Worm (Caenorhabditis elegans) whole organism, L1 larva: ENCODE results near the gene cut-4.
"Not testable (repeated sequence)": the region's sequence is repeated elsewhere in the genome, so short reads cannot be mapped to it uniquely, and the experiment has no call there.

Source experiments
- C16A3.4 ChIP-seq: fragments of 150-350 bp; optimal IDR thresholded peaks from 2 replicates; lab custom pipeline; 2014; ENCODE audit warnings: missing biosample characterization, missing genetic modification characterization
- F16B12.6 ChIP-seq: fragments of 150-350 bp; optimal IDR thresholded peaks from 2 replicates; lab custom pipeline; 2014; ENCODE audit warnings: missing biosample characterization, missing genetic modification characterization
- alr-1 ChIP-seq: fragments of 200-800 bp; sonication (Bioruptor generic); optimal IDR thresholded peaks from 2 replicates; lab custom pipeline; 2018; ENCODE audit warnings: borderline replicate concordance, mild to moderate bottlenecking, missing genetic modification characterization, missing compliant biosample characterization
- ama-1 ChIP-seq: fragments of 150-350 bp; optimal IDR thresholded peaks from 2 replicates; lab custom pipeline; 2014
- blmp-1 ChIP-seq: fragments of 150-350 bp; optimal IDR thresholded peaks from 2 replicates; lab custom pipeline; 2014; ENCODE audit warnings: missing biosample characterization, missing genetic modification characterization
- ceh-8 ChIP-seq: fragments of 200-800 bp; sonication (Bioruptor generic); optimal IDR thresholded peaks from 2 replicates; lab custom pipeline; 2018; ENCODE audit warnings: mild to moderate bottlenecking, missing genetic modification characterization, moderate library complexity, missing compliant biosample characterization
- ceh-82 ChIP-seq, 3 experiments: fragments of 150-350 bp in 1 of 3; sonication (generic microtip) in 2 of 3; optimal IDR thresholded peaks; 2 replicates each; lab custom pipeline; 2014 to 2017; ENCODE audit warnings: missing biosample characterization in 3 of 3, missing genetic modification characterization in 3 of 3
- dpl-1 ChIP-seq, 3 experiments: fragments of 150-350 bp in 2 of 3; sonication (generic microtip) in 1 of 3; optimal IDR thresholded peaks; 2 replicates each; lab custom pipeline; 2014 to 2017; ENCODE audit warnings: missing biosample characterization in 3 of 3, missing genetic modification characterization in 3 of 3, missing genetic modification reagents in 3 of 3
- efl-1 ChIP-seq, 4 experiments: fragments of 150-350 bp; optimal IDR thresholded peaks in 3 of 4; peaks in 1 of 4; 1 replicate in 1 of 4; 2 replicates in 3 of 4; lab custom pipeline; 2014; ENCODE audit warnings: missing biosample characterization in 2 of 4, missing genetic modification characterization in 2 of 4, missing genetic modification reagents in 2 of 4
- elt-2 ChIP-seq: sonication (generic microtip); optimal IDR thresholded peaks from 2 replicates; lab custom pipeline; 2016; ENCODE audit warnings: missing genetic modification characterization, mild to moderate bottlenecking, inconsistent platforms, missing compliant biosample characterization, missing genetic modification reagents
- fkh-8 ChIP-seq: sonication (generic microtip); optimal IDR thresholded peaks from 2 replicates; lab custom pipeline; 2016; ENCODE audit warnings: mild to moderate bottlenecking, missing genetic modification characterization, missing compliant biosample characterization
- fos-1 ChIP-seq: fragments of 150-350 bp; optimal IDR thresholded peaks from 2 replicates; lab custom pipeline; 2014; ENCODE audit warnings: missing biosample characterization, missing genetic modification characterization
- irx-1 ChIP-seq: sonication (generic microtip); optimal IDR thresholded peaks from 2 replicates; lab custom pipeline; 2016; ENCODE audit warnings: missing genetic modification characterization, missing compliant biosample characterization
- lin-13 ChIP-seq: fragments of 150-350 bp; optimal IDR thresholded peaks from 2 replicates; lab custom pipeline; 2014; ENCODE audit warnings: missing biosample characterization, missing genetic modification reagents, missing genetic modification characterization
- lin-14 ChIP-seq: fragments of 200-800 bp; sonication (Bioruptor generic); optimal IDR thresholded peaks from 2 replicates; lab custom pipeline; 2018; ENCODE audit warnings: mild to moderate bottlenecking, missing genetic modification characterization, moderate library complexity, missing compliant biosample characterization
- lin-35 ChIP-seq, 2 experiments: fragments of 150-350 bp; optimal IDR thresholded peaks; 2 replicates each; lab custom pipeline; 2014; ENCODE audit warnings: missing biosample characterization in 2 of 2, missing genetic modification characterization in 2 of 2, missing genetic modification reagents in 2 of 2
- lsy-2 ChIP-seq, 2 experiments: fragments of 150-350 bp; optimal IDR thresholded peaks; 2 replicates each; lab custom pipeline; 2014; ENCODE audit warnings: missing biosample characterization in 2 of 2, missing genetic modification characterization in 2 of 2
- mdl-1 ChIP-seq, 2 experiments: fragments of 150-350 bp; optimal IDR thresholded peaks; 2 replicates each; lab custom pipeline; 2014 to 2017; ENCODE audit warnings: missing biosample characterization in 2 of 2, missing genetic modification characterization in 2 of 2, inconsistent platforms in 1 of 2
- mep-1 ChIP-seq: fragments of 150-350 bp; optimal IDR thresholded peaks from 2 replicates; lab custom pipeline; 2014; ENCODE audit warnings: missing biosample characterization, missing genetic modification characterization
- nhr-11 ChIP-seq: fragments of 150-350 bp; optimal IDR thresholded peaks from 2 replicates; lab custom pipeline; 2014; ENCODE audit warnings: missing biosample characterization, missing genetic modification characterization
- nhr-19 ChIP-seq: fragments of 200-800 bp; sonication (Bioruptor generic); conservative IDR thresholded peaks from 2 replicates; pipeline ENCODE4 v1.3.6; 2022; ENCODE audit warnings: missing genetic modification characterization, missing compliant biosample characterization
- nhr-20 ChIP-seq: sonication (generic microtip); optimal IDR thresholded peaks from 2 replicates; lab custom pipeline; 2016; ENCODE audit warnings: mild to moderate bottlenecking, missing genetic modification characterization, missing compliant biosample characterization
- nhr-237 ChIP-seq: fragments of 150-350 bp; optimal IDR thresholded peaks from 2 replicates; lab custom pipeline; 2014; ENCODE audit warnings: missing biosample characterization, missing genetic modification characterization
- nhr-47 ChIP-seq: sonication (generic microtip); optimal IDR thresholded peaks from 2 replicates; lab custom pipeline; 2016; ENCODE audit warnings: mild to moderate bottlenecking, missing genetic modification characterization, moderate library complexity, missing compliant biosample characterization
- nhr-71 ChIP-seq: sonication (generic microtip); optimal IDR thresholded peaks from 2 replicates; lab custom pipeline; 2016; ENCODE audit warnings: mild to moderate bottlenecking, missing genetic modification characterization, moderate library complexity, missing compliant biosample characterization
- nhr-85 ChIP-seq: sonication (generic microtip); peaks from one replicate; lab custom pipeline; 2016; ENCODE audit warnings: missing genetic modification characterization, inconsistent platforms, missing compliant biosample characterization
- rnt-1 ChIP-seq: sonication (generic microtip); optimal IDR thresholded peaks from 2 replicates; lab custom pipeline; 2016; ENCODE audit warnings: mild to moderate bottlenecking, missing genetic modification characterization, moderate library complexity, missing compliant biosample characterization
- skn-1 ChIP-seq: fragments of 150-350 bp; optimal IDR thresholded peaks from 2 replicates; lab custom pipeline; 2014; ENCODE audit warnings: missing biosample characterization, missing genetic modification characterization
- sox-4 ChIP-seq: sonication (generic microtip); optimal IDR thresholded peaks from 2 replicates; lab custom pipeline; 2016; ENCODE audit warnings: missing genetic modification characterization, missing compliant biosample characterization
- tbx-2 ChIP-seq: sonication (generic microtip); optimal IDR thresholded peaks from 2 replicates; lab custom pipeline; 2016; ENCODE audit warnings: missing genetic modification characterization, missing compliant biosample characterization
- unc-130 ChIP-seq: fragments of 150-350 bp; optimal IDR thresholded peaks from 2 replicates; lab custom pipeline; 2017; ENCODE audit warnings: missing biosample characterization, missing genetic modification characterization, inconsistent platforms
- unc-86 ChIP-seq: sonication (generic microtip); optimal IDR thresholded peaks from 2 replicates; lab custom pipeline; 2016; ENCODE audit warnings: missing genetic modification characterization, missing compliant biosample characterization
- vab-15 ChIP-seq: sonication (generic microtip); optimal IDR thresholded peaks from 2 replicates; lab custom pipeline; 2017; ENCODE audit warnings: missing genotype, mild to moderate bottlenecking, missing genetic modification characterization, missing compliant biosample characterization
- zip-4 ChIP-seq: fragments of 200-800 bp; sonication (Bioruptor generic); optimal IDR thresholded peaks from 2 replicates; lab custom pipeline; 2018; ENCODE audit warnings: mild to moderate bottlenecking, missing genetic modification characterization, moderate library complexity, missing compliant biosample characterization

cut-4 gene

DNA sequence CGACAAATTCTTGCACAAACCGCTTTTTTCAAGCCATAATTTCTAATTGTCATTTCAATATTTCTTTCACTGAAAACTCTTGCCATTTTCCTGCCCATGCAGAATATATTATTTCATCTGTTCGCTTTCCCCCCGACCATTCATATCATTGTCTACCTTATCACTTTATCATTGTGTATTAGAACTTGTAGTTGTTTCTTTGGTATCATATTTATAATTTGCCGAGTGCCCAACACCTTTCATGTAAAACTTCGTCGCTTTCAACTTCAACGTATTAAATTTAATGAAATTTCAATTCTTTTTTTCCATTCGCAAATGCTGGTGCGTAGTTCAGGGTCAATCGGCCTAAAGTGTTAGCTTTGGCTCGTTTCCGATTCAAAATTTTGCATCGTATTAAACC, 6.9 kb downstream of the cut-4 start, which contains the start of gene ZK673.1:
ZK673.1 (plus strand) TSS at position 301 of the 400 bp plus-strand sequence.
- TF ChIP-seq lsy-2 (tag; optimal IDR thresholded peaks at IDR 0.05; lab: Kevin White, UChicago); fkh-8 (tag; lab: Kevin White, UChicago); ceh-8 (GFP tag; lab: Kevin White, UChicago): not testable (repeated sequence)

DNA sequence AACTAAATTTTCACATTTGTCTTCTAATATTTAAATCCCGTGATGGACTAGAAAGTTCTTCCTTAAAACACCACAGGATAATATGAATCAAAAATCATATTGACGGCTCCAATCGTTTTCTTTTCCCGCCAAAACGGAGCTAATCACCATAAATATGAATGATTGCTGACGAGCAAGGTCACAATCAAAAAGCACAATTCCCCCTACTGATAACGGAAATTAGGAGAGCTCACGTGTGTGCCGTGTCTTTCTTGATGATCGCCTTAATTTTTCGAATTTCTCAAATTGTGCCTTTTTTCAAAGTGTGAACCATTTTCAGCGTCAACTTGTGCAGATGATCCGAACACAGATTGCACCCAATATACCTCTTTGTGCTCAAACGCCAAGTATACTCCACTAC, 8.0 kb downstream of the cut-4 start:
- TF ChIP-seq elt-2 (tag; lab: Kevin White, UChicago) (peak; percentile 59), lin-35 (GFP tag; optimal IDR thresholded peaks at IDR 0.05; lab: Kevin White, UChicago) (peak in 1 of 2 experiments; percentile 32), mep-1 (tag; lab: Kevin White, UChicago) (no peak)
- TF ChIP-seq, all 84 proteins: peak for 2

DNA sequence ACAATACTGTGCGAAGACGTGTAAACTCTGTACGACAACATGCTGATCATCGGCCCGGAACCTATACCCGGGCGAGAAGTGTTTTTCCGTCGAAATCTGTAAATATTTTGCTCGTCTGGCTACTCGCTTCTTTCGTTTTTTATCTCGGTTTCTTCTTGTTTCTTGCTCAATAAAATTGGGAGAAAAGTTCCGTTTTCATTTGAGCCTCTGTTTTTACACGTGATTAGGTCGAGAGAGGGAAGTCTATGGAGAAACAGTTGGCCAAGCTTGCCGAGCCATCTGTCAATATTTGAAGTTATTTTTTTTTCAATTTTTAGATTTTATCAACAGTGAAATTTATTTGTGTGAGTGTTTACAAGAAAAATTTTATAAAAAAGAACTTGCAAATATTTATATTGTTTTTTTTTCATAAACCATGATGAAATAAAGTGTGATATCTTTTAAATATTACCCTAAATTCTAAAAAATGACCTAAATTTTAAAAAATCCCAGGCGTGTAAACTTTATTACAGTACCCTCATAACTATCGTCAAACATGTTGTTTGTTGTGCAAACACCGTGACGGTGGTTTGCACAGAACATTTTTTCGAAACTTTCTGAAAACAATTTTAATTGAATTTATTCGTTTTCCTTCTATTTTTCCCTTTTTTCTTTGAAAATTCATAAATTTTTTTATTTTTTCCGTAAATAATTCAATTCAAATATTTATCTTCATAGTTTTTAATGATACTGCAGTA, 9.2 kb downstream of the cut-4 start:
- TF ChIP-seq nhr-71 (tag; lab: Kevin White, UChicago), result peak; percentile 61
- peak; percentile 5 for TF ChIP-seq skn-1 (tag; lab: Kevin White, UChicago)
- peak; percentile 40 for TF ChIP-seq nhr-19 (GFP tag; lab: Robert Waterston, UW)
- no peak for TF ChIP-seq fkh-8 (tag; lab: Kevin White, UChicago)
- TF ChIP-seq lin-14 (GFP tag; lab: Kevin White, UChicago), result peak; percentile 64
- TF ChIP-seq nhr-47 (tag; lab: Kevin White, UChicago), result no peak
- TF ChIP-seq nhr-237 (tag; lab: Kevin White, UChicago), result no peak
- TF ChIP-seq ama-1 (lab: Kevin White, UChicago), result no peak
- no peak for TF ChIP-seq tbx-2 (tag; lab: Kevin White, UChicago)
- peak; percentile 1 for TF ChIP-seq C16A3.4 (tag; lab: Kevin White, UChicago)
- peak in 1 of 2 experiments; percentile 2 for TF ChIP-seq mdl-1 (tag; optimal IDR thresholded peaks at IDR 0.05; lab: Kevin White, UChicago)
- no peak for TF ChIP-seq unc-86 (tag; lab: Kevin White, UChicago)
- peak; percentile 65 for TF ChIP-seq rnt-1
- TF ChIP-seq ceh-8 (GFP tag; lab: Kevin White, UChicago), result no peak
- peak; percentile 76 for TF ChIP-seq F16B12.6 (tag; lab: Kevin White, UChicago)
- TF ChIP-seq lsy-2 (tag; optimal IDR thresholded peaks at IDR 0.05; lab: Kevin White, UChicago), result peak; percentile 49 to 51
- no peak for TF ChIP-seq vab-15
- no peak for TF ChIP-seq sox-4 (tag; lab: Kevin White, UChicago)
- no peak for TF ChIP-seq alr-1 (tag; lab: Kevin White, UChicago)
- TF ChIP-seq efl-1 (optimal IDR thresholded peaks at IDR 0.05; lab: Kevin White, UChicago), result peak in 1 of 2 experiments; percentile 12
- no peak for TF ChIP-seq efl-1 (GFP tag; optimal IDR thresholded peaks at IDR 0.05 in 1 of 2; lab: Kevin White, UChicago)
- TF ChIP-seq, all 84 proteins: peak for 10

DNA sequence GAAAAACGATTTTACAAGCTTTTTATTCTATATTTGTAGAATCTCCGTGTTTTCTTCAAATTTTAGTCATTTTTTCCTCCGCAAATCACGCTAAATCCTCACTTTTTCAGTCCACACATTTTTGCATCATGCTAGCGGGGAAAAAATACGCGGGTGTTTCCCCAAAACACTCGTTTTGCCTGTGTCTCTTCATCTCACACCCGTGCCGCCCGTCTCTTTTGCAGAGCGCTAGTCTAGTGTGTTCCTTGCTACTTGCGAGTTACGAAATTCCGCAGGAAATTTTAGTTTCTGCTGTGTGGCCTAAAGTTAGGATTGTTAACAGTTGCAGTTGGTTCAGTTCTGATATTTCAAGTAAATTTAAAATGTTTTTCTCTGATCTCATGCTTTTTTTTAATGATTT, 9.8 kb downstream of the cut-4 start:
- peak; percentile 29 for TF ChIP-seq lin-13 (GFP tag; lab: Kevin White, UChicago)
- no peak for TF ChIP-seq nhr-85 (tag; lab: Kevin White, UChicago)
- no peak for TF ChIP-seq irx-1 (tag; lab: Kevin White, UChicago)
- TF ChIP-seq rnt-1, result peak; percentile 36
- TF ChIP-seq skn-1 (tag; lab: Kevin White, UChicago), result peak; percentile 53
- no peak for TF ChIP-seq elt-2 (tag; lab: Kevin White, UChicago)
- TF ChIP-seq mep-1 (tag; lab: Kevin White, UChicago), result peak; percentile 9
- TF ChIP-seq lin-35 (GFP tag; optimal IDR thresholded peaks at IDR 0.05; lab: Kevin White, UChicago), result peak; percentile 1 to 23
- TF ChIP-seq blmp-1 (tag; lab: Kevin White, UChicago), result peak; percentile 23
- TF ChIP-seq unc-130 (tag; lab: Kevin White, UChicago), result peak; percentile 52
- TF ChIP-seq mdl-1 (tag; optimal IDR thresholded peaks at IDR 0.05; lab: Kevin White, UChicago), result peak in 1 of 2 experiments; percentile 52
- TF ChIP-seq efl-1 (optimal IDR thresholded peaks at IDR 0.05; lab: Kevin White, UChicago), result peak in 1 of 2 experiments; percentile 27
- TF ChIP-seq efl-1 (GFP tag; optimal IDR thresholded peaks at IDR 0.05 in 1 of 2; lab: Kevin White, UChicago), result peak in 1 of 2 experiments; percentile 84
- TF ChIP-seq ceh-82 (tag; optimal IDR thresholded peaks at IDR 0.05; lab: Kevin White, UChicago), result peak in 2 of 3 experiments; percentile 3 to 73
- TF ChIP-seq nhr-11 (tag; lab: Kevin White, UChicago), result peak; percentile 34
- peak in 2 of 3 experiments; percentile 19 to 32 for TF ChIP-seq dpl-1 (GFP tag; optimal IDR thresholded peaks at IDR 0.05; lab: Kevin White, UChicago)
- TF ChIP-seq lin-14 (GFP tag; lab: Kevin White, UChicago), result peak; percentile 73
- TF ChIP-seq zip-4 (GFP tag; lab: Kevin White, UChicago), result peak; percentile 28
- peak; percentile 13 for TF ChIP-seq fkh-8 (tag; lab: Kevin White, UChicago)
- TF ChIP-seq fos-1, result no peak
- TF ChIP-seq nhr-20 (tag; lab: Kevin White, UChicago), result peak; percentile 35
- TF ChIP-seq F16B12.6 (tag; lab: Kevin White, UChicago), result peak; percentile 9
